Fruit fly (Drosophila melanogaster): ENCODE data around the gene CG14391.

The CG14391 gene

dm6 chr3R:12717588-12718535, 23.2 kb upstream of the CG14391 start:
- TF ChIP-seq CG2202 (tag; optimal IDR thresholded peaks at IDR 0.05) (no peak), CG5245 (GFP tag; optimal IDR thresholded peaks at IDR 0.05) (peak; percentile 19), CG4707 (GFP tag; optimal IDR thresholded peaks at IDR 0.05) (no peak), CG14441 (GFP tag; IDR thresholded peaks at IDR 0.05) (peak; percentile 72), phol (tag; optimal IDR thresholded peaks at IDR 0.05) (peak; percentile 56), jing (GFP tag; optimal IDR thresholded peaks at IDR 0.05) (peak; percentile 8), Fer1 (GFP tag; optimal IDR thresholded peaks at IDR 0.05) (peak; percentile 58), ci (GFP tag; IDR thresholded peaks at IDR 0.05) (peak; percentile 52; the same call in 2 of the 3 replicates), br (optimal IDR thresholded peaks at IDR 0.05) (no peak), tin (GFP tag; optimal IDR thresholded peaks at IDR 0.05) (peak; percentile 40), her (GFP tag; optimal IDR thresholded peaks at IDR 0.05) (peak; percentile 3), CG3838 (GFP tag; optimal IDR thresholded peaks at IDR 0.05) (no peak), sens (GFP tag) (peak; percentile 92), chm (GFP tag; IDR thresholded peaks at IDR 0.05) (no peak; the same call in 1 of the 2 replicates), Sin3A (optimal IDR thresholded peaks at IDR 0.05) (no peak), CG17359 (tag; optimal IDR thresholded peaks at IDR 0.05) (peak; percentile 67), CG14965 (GFP tag; optimal IDR thresholded peaks at IDR 0.05; ENCODE audit: borderline replicate concordance) (no peak), hkb (optimal IDR thresholded peaks at IDR 0.05) (no peak), hkb (GFP tag; IDR thresholded peaks at IDR 0.05) (peak; percentile 79), dati (GFP tag; IDR thresholded peaks at IDR 0.05) (0 out of 2 replicates have a peak, but pooled peaks have one; percentile 29), ase (GFP tag; IDR thresholded peaks at IDR 0.05) (peak; percentile 56; the same call in 2 of the 3 replicates), ems (GFP tag; optimal IDR thresholded peaks at IDR 0.05) (peak; percentile 56), CG12391 (tag; optimal IDR thresholded peaks at IDR 0.05) (peak; percentile 59), NfI (GFP tag; optimal IDR thresholded peaks at IDR 0.05) (peak; percentile 47), dmrt99B (tag; optimal IDR thresholded peaks at IDR 0.05) (peak; percentile 70), Mrtf (GFP tag; IDR thresholded peaks at IDR 0.05) (peak; percentile 65; the same call in 2 of the 3 replicates), CG18011 (GFP tag; optimal IDR thresholded peaks at IDR 0.05) (peak; percentile 39), CG11456 (GFP tag; IDR thresholded peaks at IDR 0.05) (peak; percentile 64; the same call in 2 of the 3 replicates), CG12659 (GFP tag; optimal IDR thresholded peaks at IDR 0.05) (peak; percentile 47), CG10959 (GFP tag; IDR thresholded peaks at IDR 0.05) (no peak), CG1529 (GFP tag; optimal IDR thresholded peaks at IDR 0.05) (peak; percentile 13), ken (GFP tag; IDR thresholded peaks at IDR 0.05) (0 out of 3 replicates have a peak, but pooled peaks have one; percentile 39), Xbp1 (GFP tag; optimal IDR thresholded peaks at IDR 0.05) (peak; percentile 49), CG8359 (GFP tag; optimal IDR thresholded peaks at IDR 0.05; ENCODE audit: borderline replicate concordance) (no peak), Fer2 (tag; optimal IDR thresholded peaks at IDR 0.05) (peak; percentile 6), CG30020 (tag; optimal IDR thresholded peaks at IDR 0.05) (no peak), Dll (GFP tag; IDR thresholded peaks at IDR 0.05; ENCODE audit: partially characterized antibody) (no peak), BtbVII (GFP tag; optimal IDR thresholded peaks at IDR 0.05) (no peak), peb (GFP tag; IDR thresholded peaks at IDR 0.05) (peak; percentile 34; the same call in 1 of the 2 replicates), shn (GFP tag; optimal IDR thresholded peaks at IDR 0.05) (peak; percentile 4), chinmo (GFP tag; IDR thresholded peaks at IDR 0.05; ENCODE audit: partially characterized antibody) (0 out of 4 replicates have a peak, but pooled peaks have one; percentile 56), nerfin-2 (GFP tag; IDR thresholded peaks at IDR 0.05; ENCODE audit: partially characterized antibody) (no peak), nau (GFP tag; optimal IDR thresholded peaks at IDR 0.05) (peak; percentile 3), CG12104 (GFP tag; optimal IDR thresholded peaks at IDR 0.05) (no peak), CG9932 (GFP tag; IDR thresholded peaks at IDR 0.05) (peak; percentile 64), gsb-n (tag; optimal IDR thresholded peaks at IDR 0.05) (no peak), CG18599 (GFP tag; optimal IDR thresholded peaks at IDR 0.05) (peak; percentile 81), bab2 (GFP tag; optimal IDR thresholded peaks at IDR 0.05) (peak; percentile 44), CG10366 (GFP tag; IDR thresholded peaks at IDR 0.05) (peak; percentile 53; the same call in 1 of the 2 replicates)
